Fruit fly (Drosophila melanogaster) Kc167 (cell line): ENCODE data around the gene CG3071.

ENCODE experiments used
- Myc ChIP-seq: fragments of >200 bp; optimal IDR thresholded peaks from 2 replicates; lab custom pipeline; 2017; ENCODE audit warnings: missing external identifiers
- Sin3A ChIP-seq: fragments of >200 bp; optimal IDR thresholded peaks from 2 replicates; lab custom pipeline; 2018; ENCODE audit warnings: missing external identifiers
- h ChIP-seq: fragments of >200 bp; optimal IDR thresholded peaks from 3 replicates; lab custom pipeline; 2018; ENCODE audit warnings: missing external identifiers

DNA sequence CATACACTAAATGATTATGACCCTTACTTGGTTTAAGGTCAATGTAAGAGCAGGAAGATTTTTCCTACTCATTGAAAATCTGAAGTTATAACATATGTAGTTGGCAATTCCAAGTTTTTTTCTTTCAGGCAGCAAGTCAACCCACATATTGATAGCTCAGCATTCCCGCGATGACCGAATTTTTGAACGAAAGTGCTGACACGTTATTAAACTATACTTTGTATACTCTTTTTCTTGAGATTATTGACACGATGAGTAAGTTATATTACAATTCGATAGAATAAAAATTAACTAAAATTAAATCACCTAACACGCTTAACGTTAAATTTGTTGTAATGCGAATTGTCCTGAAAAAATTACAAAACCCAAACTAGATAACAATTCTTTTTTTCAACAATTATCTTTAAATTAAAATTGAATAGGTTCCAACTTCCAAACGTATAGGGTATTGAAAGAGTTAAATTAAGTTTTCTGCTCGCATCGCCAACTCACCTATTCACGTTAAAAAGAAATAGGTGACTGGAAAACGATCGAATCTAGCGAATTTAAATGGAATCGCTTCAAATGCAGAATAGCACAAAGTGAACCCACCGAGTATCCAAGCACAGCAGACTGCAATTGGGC lies 12.7 kb downstream of the CG3071 start, which contains the start of gene Vml:
- TF ChIP-seq h (lab: Kevin White, UChicago) (no peak), Myc (lab: Kevin White, UChicago) (no peak), Sin3A (lab: Kevin White, UChicago) (no peak)
